Worm (Caenorhabditis elegans): ENCODE data around the gene T21D12.11.

- no peak for TF ChIP-seq nhr-237 (tag; optimal IDR thresholded peaks at IDR 0.05)
- TF ChIP-seq mab-9 (GFP tag; IDR thresholded peaks at IDR 0.05) = no peak
Observed at ce11 chrIV:252454-252853, 16.8 kb upstream of the T21D12.11 start, which contains the start of gene grl-19.
